Worm (Caenorhabditis elegans) whole organism, early embryonic: Measurements from ENCODE around the gene sup-26.

Experiments
- B0310.2 ChIP-seq: sonication (generic microtip); optimal IDR thresholded peaks from 2 replicates; lab custom pipeline; 2016; ENCODE audit warnings: mild to moderate bottlenecking, missing genetic modification characterization, missing compliant biosample characterization
- F13C5.2 ChIP-seq: sonication (generic microtip); optimal IDR thresholded peaks from 2 replicates; lab custom pipeline; 2017; ENCODE audit warnings: mild to moderate bottlenecking, missing genetic modification characterization, inconsistent platforms, missing compliant biosample characterization
- aly-1 ChIP-seq: sonication (generic microtip); optimal IDR thresholded peaks from 2 replicates; lab custom pipeline; 2016; ENCODE audit warnings: missing genetic modification characterization, missing compliant biosample characterization
- ama-1 ChIP-seq: fragments of 150-350 bp; optimal IDR thresholded peaks from 2 replicates; lab custom pipeline; 2014
- ceh-13 ChIP-seq: fragments of 200-800 bp; sonication (Bioruptor generic); optimal IDR thresholded peaks from 2 replicates; lab custom pipeline; 2018; ENCODE audit warnings: mild to moderate bottlenecking, missing genetic modification characterization, missing compliant biosample characterization
- ceh-36 ChIP-seq: sonication (generic microtip); optimal IDR thresholded peaks from 2 replicates; lab custom pipeline; 2016; ENCODE audit warnings: missing genetic modification characterization, inconsistent platforms, missing compliant biosample characterization
- ets-7 ChIP-seq: sonication (generic microtip); optimal IDR thresholded peaks from 2 replicates; lab custom pipeline; 2016; ENCODE audit warnings: missing genotype, missing genetic modification characterization, missing compliant biosample characterization
- flt-1 ChIP-seq: fragments of 200-800 bp; sonication (Bioruptor generic); IDR thresholded peaks from 2 replicates; pipeline ENCODE4 v1.3.6; 2022; ENCODE audit warnings: missing genetic modification characterization, missing compliant biosample characterization
- hmbx-1 ChIP-seq: sonication (generic microtip); optimal IDR thresholded peaks from 2 replicates; lab custom pipeline; 2016; ENCODE audit warnings: mild to moderate bottlenecking, missing genetic modification characterization, missing compliant biosample characterization
- hmg-4 ChIP-seq: fragments of 200-800 bp; sonication (Bioruptor generic); optimal IDR thresholded peaks from 2 replicates; lab custom pipeline; 2018; ENCODE audit warnings: mild to moderate bottlenecking, missing genetic modification characterization, missing compliant biosample characterization
- hnd-1 ChIP-seq: sonication (generic microtip); optimal IDR thresholded peaks from 2 replicates; lab custom pipeline; 2016; ENCODE audit warnings: missing genetic modification characterization, missing compliant biosample characterization
- pes-1 ChIP-seq: fragments of 200-800 bp; sonication (Bioruptor generic); IDR thresholded peaks from 2 replicates; pipeline ENCODE4 v1.3.6; 2022; ENCODE audit warnings: missing genetic modification reagents, missing genetic modification characterization, missing compliant biosample characterization
- scrt-1 ChIP-seq: fragments of 200-800 bp; sonication (Bioruptor generic); IDR thresholded peaks from 2 replicates; pipeline ENCODE4 v1.3.6; 2022; ENCODE audit warnings: missing genetic modification characterization, missing compliant biosample characterization
- sea-1 ChIP-seq: fragments of 200-800 bp; sonication (Bioruptor generic); conservative IDR thresholded peaks from 2 replicates; pipeline ENCODE4 v1.3.6; 2022; ENCODE audit warnings: missing genetic modification characterization, missing compliant biosample characterization
- tbx-11 ChIP-seq: fragments of 200-800 bp; sonication (Bioruptor generic); IDR thresholded peaks from 2 replicates; pipeline ENCODE4 v1.3.6; 2022; ENCODE audit warnings: missing genetic modification characterization, missing compliant biosample characterization
- tbx-37 ChIP-seq: fragments of 200-800 bp; sonication (Bioruptor generic); conservative IDR thresholded peaks from 2 replicates; pipeline ENCODE4 v1.3.6; 2022; ENCODE audit warnings: missing genetic modification reagents, missing genetic modification characterization, missing compliant biosample characterization
- tra-4 ChIP-seq: sonication (generic microtip); optimal IDR thresholded peaks from 2 replicates; lab custom pipeline; 2017; ENCODE audit warnings: missing genetic modification characterization, missing compliant biosample characterization

The sup-26 gene

ce11 chrIII:4283175-4283574 lies 3.2 kb upstream of the sup-26 start:
- TF ChIP-seq ama-1 (lab: Kevin White, UChicago) (no peak), flt-1 (no peak), ets-7 (tag; lab: Kevin White, UChicago) (no peak), hmg-4 (GFP tag; lab: Kevin White, UChicago) (no peak), scrt-1 (GFP tag; lab: Robert Waterston, UW) (no peak), tra-4 (tag; lab: Kevin White, UChicago) (no peak), tbx-11 (GFP tag; lab: Robert Waterston, UW) (no peak), aly-1 (tag; lab: Kevin White, UChicago) (no peak), ceh-13 (GFP tag; lab: Kevin White, UChicago) (no peak), ceh-36 (no peak), tbx-37 (GFP tag; lab: Robert Waterston, UW) (no peak), hnd-1 (tag; lab: Kevin White, UChicago) (no peak), pes-1 (GFP tag; lab: Robert Waterston, UW) (no peak), sea-1 (no peak), F13C5.2 (no peak)

DNA sequence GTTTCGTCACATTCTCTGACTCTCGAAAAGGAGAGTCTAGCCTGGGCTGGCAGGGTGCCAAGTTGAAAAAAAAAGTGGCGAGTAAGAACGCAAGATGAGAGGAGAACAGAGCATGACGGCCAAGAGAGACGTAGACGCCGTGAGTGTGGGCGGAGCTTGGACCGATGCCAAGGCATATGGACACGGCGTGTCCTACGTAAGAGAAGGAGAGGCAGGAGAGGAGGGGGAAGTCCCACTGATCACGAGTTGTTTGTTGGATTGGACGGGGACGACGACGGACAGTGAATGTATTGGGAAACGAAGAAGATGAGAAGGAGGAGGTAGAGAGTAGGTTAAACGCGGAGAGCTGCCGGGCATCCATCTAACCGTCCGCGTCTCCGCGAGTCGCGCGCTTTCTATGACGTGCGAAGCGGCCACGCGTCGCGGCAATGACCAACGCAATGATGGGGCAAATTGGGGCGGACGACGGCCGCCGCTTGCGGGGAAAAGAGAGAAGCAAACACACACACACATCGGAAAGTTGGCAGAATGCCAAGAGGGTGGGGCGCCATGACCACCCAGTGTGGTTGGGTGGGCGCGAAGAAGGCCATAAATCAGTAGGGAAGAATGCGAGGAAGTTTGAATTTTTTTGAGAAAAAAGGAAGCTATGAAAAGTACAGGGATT lies 2.1 kb upstream of the sup-26 start:
- TF ChIP-seq F13C5.2: peak; percentile 80
- TF ChIP-seq tra-4 (tag; lab: Kevin White, UChicago): no peak
- TF ChIP-seq B0310.2 (tag; lab: Kevin White, UChicago): no peak
- TF ChIP-seq ets-7 (tag; lab: Kevin White, UChicago): peak; percentile 47
- no peak; the same call in 1 of the 2 replicates for TF ChIP-seq pes-1 (GFP tag; lab: Robert Waterston, UW)
- TF ChIP-seq hmbx-1: no peak
- TF ChIP-seq hnd-1 (tag; lab: Kevin White, UChicago): no peak
- TF ChIP-seq aly-1 (tag; lab: Kevin White, UChicago): peak; percentile 59
- 0 out of 2 replicates have a peak, but pooled peaks have one; percentile 27 for TF ChIP-seq flt-1
- no peak for TF ChIP-seq tbx-37 (GFP tag; lab: Robert Waterston, UW)
- peak; percentile 89 for TF ChIP-seq hmg-4 (GFP tag; lab: Kevin White, UChicago)
- TF ChIP-seq scrt-1 (GFP tag; lab: Robert Waterston, UW): no peak
- TF ChIP-seq ceh-36: no peak
- no peak; the same call in none of the 2 replicates for TF ChIP-seq tbx-11 (GFP tag; lab: Robert Waterston, UW)
- peak; percentile 18 for TF ChIP-seq ceh-13 (GFP tag; lab: Kevin White, UChicago)
- peak; percentile 32; the same call in 1 of the 2 replicates for TF ChIP-seq sea-1
- TF ChIP-seq ama-1 (lab: Kevin White, UChicago): no peak

- TF ChIP-seq tbx-11 (GFP tag; lab: Robert Waterston, UW) (no peak), F13C5.2 (no peak), pes-1 (GFP tag; lab: Robert Waterston, UW) (no peak), aly-1 (tag; lab: Kevin White, UChicago) (no peak), tbx-37 (GFP tag; lab: Robert Waterston, UW) (no peak), scrt-1 (GFP tag; lab: Robert Waterston, UW) (no peak), hnd-1 (tag; lab: Kevin White, UChicago) (no peak), ama-1 (lab: Kevin White, UChicago) (no peak), hmbx-1 (no peak), sea-1 (no peak), flt-1 (no peak), hmg-4 (GFP tag; lab: Kevin White, UChicago) (no peak), tra-4 (tag; lab: Kevin White, UChicago) (no peak), ceh-13 (GFP tag; lab: Kevin White, UChicago) (no peak), ceh-36 (no peak), B0310.2 (tag; lab: Kevin White, UChicago) (no peak), ets-7 (tag; lab: Kevin White, UChicago) (no peak)
These were observed 1.8 kb downstream of the sup-26 start for ce11 chrIII:4278203-4278602.

ce11 chrIII:4277762-4278161 lies 2.3 kb downstream of the sup-26 start:
- no peak for TF ChIP-seq tbx-11 (GFP tag; lab: Robert Waterston, UW)
- TF ChIP-seq scrt-1 (GFP tag; lab: Robert Waterston, UW): no peak
- TF ChIP-seq ama-1 (lab: Kevin White, UChicago): peak; percentile 11
- TF ChIP-seq ceh-13 (GFP tag; lab: Kevin White, UChicago): no peak

DNA sequence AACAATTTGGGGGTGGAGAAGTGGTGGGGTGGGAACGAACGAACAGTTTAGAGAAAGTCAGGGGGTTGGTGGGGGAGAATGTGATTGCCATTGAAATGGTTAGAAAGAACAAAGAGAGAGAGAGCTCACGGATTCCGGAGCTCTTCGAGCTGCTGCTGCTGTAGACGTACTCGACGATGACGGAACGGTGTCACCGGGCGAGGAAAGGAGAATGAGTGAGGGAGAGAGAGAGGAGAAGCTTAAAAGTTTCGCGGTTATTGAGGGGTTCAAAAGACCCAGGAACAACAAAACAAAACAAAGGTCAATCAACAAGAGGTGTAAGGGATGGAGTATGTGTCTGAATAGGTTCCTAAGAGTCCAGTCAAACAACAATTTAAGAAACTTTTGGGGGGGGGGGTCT lies 3.7 kb downstream of the sup-26 start:
- TF ChIP-seq sea-1 (no peak), ama-1 (lab: Kevin White, UChicago) (peak; percentile 94), ceh-13 (GFP tag; lab: Kevin White, UChicago) (no peak), tbx-37 (GFP tag; lab: Robert Waterston, UW) (no peak), ceh-36 (no peak)

DNA sequence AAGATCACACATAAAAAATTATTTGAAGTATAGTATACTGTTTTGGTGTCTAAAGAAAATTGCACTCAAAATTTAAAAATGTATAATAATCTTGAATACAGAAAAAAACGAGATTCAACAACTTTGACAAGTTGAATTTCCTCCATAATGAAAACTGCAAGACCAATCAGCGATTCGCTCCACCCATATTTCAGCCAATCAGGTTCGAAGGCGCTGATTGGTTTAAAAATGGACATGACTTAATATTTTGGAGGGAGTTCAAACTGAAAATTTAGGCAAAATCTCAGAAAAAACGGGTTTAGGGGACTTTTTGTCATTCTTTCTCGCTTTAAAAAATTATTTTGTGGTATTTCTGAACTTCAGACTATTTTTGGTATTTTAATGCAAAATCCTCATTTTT lies 4.3 kb downstream of the sup-26 start:
- TF ChIP-seq hmg-4 (GFP tag; lab: Kevin White, UChicago) (no peak), aly-1 (tag; lab: Kevin White, UChicago) (no peak), scrt-1 (GFP tag; lab: Robert Waterston, UW) (no peak), ceh-13 (GFP tag; lab: Kevin White, UChicago) (no peak), hmbx-1 (no peak), ama-1 (lab: Kevin White, UChicago) (peak; percentile 41), tbx-37 (GFP tag; lab: Robert Waterston, UW) (no peak; the same call in 1 of the 2 replicates), pes-1 (GFP tag; lab: Robert Waterston, UW) (no peak)

DNA sequence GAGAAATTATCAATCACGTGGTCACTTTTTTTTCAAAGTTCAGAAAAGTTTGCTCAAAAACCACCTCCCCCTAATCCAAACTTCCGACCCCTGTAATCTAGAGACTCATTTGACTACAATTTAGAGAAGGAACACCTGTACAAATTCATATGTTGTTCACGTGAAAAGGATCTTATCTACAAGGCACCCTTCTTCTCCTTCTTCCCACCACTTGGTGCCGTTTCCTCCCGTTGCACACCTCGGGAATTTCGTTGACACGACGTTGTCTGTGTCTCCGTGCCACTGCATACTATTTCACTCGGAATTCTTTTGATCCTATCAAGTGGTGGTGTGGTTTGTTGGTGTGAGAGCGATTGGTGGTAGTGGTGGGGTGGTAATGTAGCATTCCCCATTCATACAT lies 5.5 kb downstream of the sup-26 start:
- no peak for TF ChIP-seq sea-1
- TF ChIP-seq hmg-4 (GFP tag; lab: Kevin White, UChicago): peak; percentile 26
